Worm (Caenorhabditis elegans): ENCODE results near the gene clc-12.

Gene clc-12

DNA sequence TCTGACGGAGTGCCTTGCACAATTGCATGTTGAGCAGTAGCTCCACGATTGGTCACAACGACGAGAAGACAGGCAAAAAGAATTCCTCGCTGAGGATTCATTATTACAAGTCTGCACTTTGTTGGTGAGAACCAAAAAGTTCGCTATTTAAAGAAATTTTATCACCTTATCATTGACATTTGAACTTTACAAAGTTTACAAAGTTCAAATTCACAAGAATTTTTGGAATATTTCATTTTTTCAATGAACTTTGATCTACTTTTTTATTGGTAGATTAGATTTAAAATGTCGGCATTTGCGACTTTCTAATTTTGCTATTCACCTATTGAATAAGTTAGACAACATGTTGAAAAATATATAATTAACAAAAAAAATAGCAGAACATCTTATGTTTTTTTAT is 17.1 kb upstream of the clc-12 start, which contains the start of gene F49H6.15:
F49H6.15 (minus strand) TSS at position 101 of the 400 bp plus-strand sequence.
- TF ChIP-seq nhr-43 (tag; optimal IDR thresholded peaks at IDR 0.05; ENCODE audit: poor library complexity, severe bottlenecking) (no peak), sea-2 (GFP tag; optimal IDR thresholded peaks at IDR 0.05) (no peak), nhr-67 (tag; optimal IDR thresholded peaks at IDR 0.05) (no peak), elt-2 (tag; optimal IDR thresholded peaks at IDR 0.05) (no peak), lin-39 (tag; optimal IDR thresholded peaks at IDR 0.05) (no peak), mml-1 (tag; optimal IDR thresholded peaks at IDR 0.05) (no peak), ceh-9 (tag; optimal IDR thresholded peaks at IDR 0.05) (no peak), nhr-237 (tag; optimal IDR thresholded peaks at IDR 0.05) (no peak), ztf-4 (tag; optimal IDR thresholded peaks at IDR 0.05) (no peak), ceh-28 (tag; optimal IDR thresholded peaks at IDR 0.05) (no peak), nhr-23 (tag; optimal IDR thresholded peaks at IDR 0.05) (no peak), daf-12 (tag; optimal IDR thresholded peaks at IDR 0.05) (no peak), ceh-16 (tag; optimal IDR thresholded peaks at IDR 0.05) (no peak), elt-1 (tag; optimal IDR thresholded peaks at IDR 0.05) (no peak), pqm-1 (tag; optimal IDR thresholded peaks at IDR 0.05) (no peak), fkh-10 (GFP tag; optimal IDR thresholded peaks at IDR 0.05) (no peak), nhr-28 (tag; optimal IDR thresholded peaks at IDR 0.05) (no peak), tbx-2 (tag; optimal IDR thresholded peaks at IDR 0.05) (no peak), eor-1 (tag; optimal IDR thresholded peaks at IDR 0.05) (no peak)

DNA sequence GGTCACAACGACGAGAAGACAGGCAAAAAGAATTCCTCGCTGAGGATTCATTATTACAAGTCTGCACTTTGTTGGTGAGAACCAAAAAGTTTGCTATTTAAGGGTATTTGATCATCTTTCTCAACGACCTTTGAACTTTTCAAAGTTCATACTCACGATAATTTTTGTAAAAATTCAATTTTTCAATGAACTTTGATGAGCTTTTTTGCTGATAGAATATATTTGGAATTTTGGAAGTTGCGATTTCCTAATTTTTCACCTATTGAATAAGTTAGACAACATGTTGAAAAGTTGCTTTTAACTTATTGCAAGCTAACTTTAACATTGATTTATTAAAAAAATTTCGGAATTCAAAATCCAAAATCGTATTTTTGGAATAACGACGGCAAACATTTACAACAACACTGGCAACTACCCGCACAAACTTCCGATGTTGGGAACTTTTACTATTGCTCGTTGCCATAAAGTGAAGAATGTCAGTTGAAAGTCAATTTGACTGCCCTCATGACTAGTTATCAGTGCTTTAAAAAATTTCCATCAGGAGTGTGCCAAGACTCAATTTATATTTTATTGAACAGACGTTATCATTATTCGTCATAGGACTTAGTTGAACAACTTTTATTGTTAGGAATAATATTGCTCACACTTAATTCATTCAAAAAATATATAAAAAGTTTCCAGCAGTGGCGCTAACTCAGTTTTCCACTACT is 13.6 kb upstream of the clc-12 start, which contains the start of the genes F49H6.8 and F49H6.5:
F49H6.8 (minus strand) TSS at position 51 of the 710 bp plus-strand sequence.
F49H6.5 (plus strand) TSS at position 629 of the 710 bp plus-strand sequence.
- no peak for TF ChIP-seq hmg-11 (tag; optimal IDR thresholded peaks at IDR 0.05)
- TF ChIP-seq jun-1 (tag; optimal IDR thresholded peaks at IDR 0.05), result peak; percentile 21
- TF ChIP-seq skn-1 (tag; optimal IDR thresholded peaks at IDR 0.05), result no peak
- TF ChIP-seq elt-2 (tag; optimal IDR thresholded peaks at IDR 0.05), result peak; percentile 70

DNA sequence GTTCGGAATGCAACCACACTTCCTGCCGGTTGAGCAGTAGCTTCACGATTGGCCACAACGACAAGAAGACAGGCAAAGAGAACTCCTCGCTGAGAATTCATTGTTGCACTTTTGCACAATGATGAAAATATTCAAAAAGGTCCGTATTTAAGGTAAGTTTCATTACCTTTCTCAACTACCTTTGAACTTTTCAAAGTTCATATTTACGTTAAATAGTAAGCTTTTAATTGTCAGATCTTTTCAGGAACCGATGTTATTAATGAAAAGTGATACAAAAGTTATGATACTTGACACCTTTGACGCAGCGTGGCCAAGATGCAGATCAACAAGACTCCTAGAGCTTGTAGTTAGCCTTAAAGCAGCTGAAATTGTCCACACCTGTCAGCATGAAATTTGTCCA is 12.2 kb upstream of the clc-12 start, which contains the start of gene F49H6.12:
F49H6.12 (minus strand) TSS at position 101 of the 400 bp plus-strand sequence.
- no peak for TF ChIP-seq fkh-2 (tag; optimal IDR thresholded peaks at IDR 0.05)
- no peak for TF ChIP-seq unc-39 (tag; optimal IDR thresholded peaks at IDR 0.05)
- TF ChIP-seq fkh-10 (GFP tag; optimal IDR thresholded peaks at IDR 0.05), result no peak
- TF ChIP-seq jun-1 (tag; optimal IDR thresholded peaks at IDR 0.05), result no peak
- no peak for TF ChIP-seq nhr-28 (tag; optimal IDR thresholded peaks at IDR 0.05)
- no peak for TF ChIP-seq lin-15B (tag; optimal IDR thresholded peaks at IDR 0.05)
- TF ChIP-seq nhr-43 (tag; optimal IDR thresholded peaks at IDR 0.05; ENCODE audit: poor library complexity, severe bottlenecking), result no peak
- TF ChIP-seq ama-1 (optimal IDR thresholded peaks at IDR 0.05), result no peak
- no peak for TF ChIP-seq ceh-82 (tag; optimal IDR thresholded peaks at IDR 0.05)
- TF ChIP-seq elt-1 (tag; optimal IDR thresholded peaks at IDR 0.05), result no peak
- no peak for TF ChIP-seq eor-1 (tag; optimal IDR thresholded peaks at IDR 0.05)
- no peak for TF ChIP-seq lsy-12 (tag; optimal IDR thresholded peaks at IDR 0.05)

DNA sequence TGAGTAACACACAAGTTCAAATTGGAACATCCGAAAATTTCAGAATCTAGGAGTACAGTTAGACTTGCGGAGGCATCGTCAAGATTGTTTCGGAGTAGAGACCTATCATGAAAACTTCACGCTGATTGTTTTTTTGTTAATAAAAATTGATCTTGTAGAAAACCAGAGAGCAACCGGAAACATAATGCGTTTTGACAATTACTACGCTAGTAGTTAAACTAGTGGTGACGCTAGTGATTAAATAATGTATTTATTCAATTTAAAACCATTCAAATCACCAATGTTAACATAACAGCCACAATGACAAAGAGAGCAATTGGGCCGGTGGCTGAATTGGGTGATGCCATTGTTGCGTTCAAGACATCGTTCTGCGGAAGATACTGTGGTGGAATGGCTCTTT is 10.5 kb upstream of the clc-12 start, which contains the start of gene F49H6.17:
F49H6.17 (plus strand) TSS at position 301 of the 400 bp plus-strand sequence.
- TF ChIP-seq ztf-4 (tag; optimal IDR thresholded peaks at IDR 0.05) (no peak), skn-1 (tag; optimal IDR thresholded peaks at IDR 0.05) (no peak), nhr-25 (tag; optimal IDR thresholded peaks at IDR 0.05) (no peak), nhr-28 (tag; optimal IDR thresholded peaks at IDR 0.05) (no peak)

ce11 chrV:17016787-17017186 is 7.6 kb upstream of the clc-12 start, which contains the start of gene srh-97:
Gene srh-97 (plus strand): TSS chrV:17017087.
- TF ChIP-seq ceh-28 (tag; optimal IDR thresholded peaks at IDR 0.05) (no peak), ceh-9 (tag; optimal IDR thresholded peaks at IDR 0.05) (no peak), fos-1 (tag; optimal IDR thresholded peaks at IDR 0.05) (no peak), skn-1 (tag; optimal IDR thresholded peaks at IDR 0.05) (no peak), nhr-12 (tag; optimal IDR thresholded peaks at IDR 0.05) (no peak), pha-4 (tag; optimal IDR thresholded peaks at IDR 0.05) (no peak), egl-27 (tag; optimal IDR thresholded peaks at IDR 0.05) (no peak), lin-39 (tag; optimal IDR thresholded peaks at IDR 0.05) (no peak), hmg-11 (tag; optimal IDR thresholded peaks at IDR 0.05) (no peak), jun-1 (tag; optimal IDR thresholded peaks at IDR 0.05) (no peak)

All from whole organism, L3 larva.